Worm (Caenorhabditis elegans) whole organism, young adult: ENCODE results near the gene srh-131.

Source experiments
- B0019.2 ChIP-seq: fragments of 200-800 bp; sonication (Bioruptor generic); conservative IDR thresholded peaks from 2 replicates; pipeline ENCODE4 v1.3.6; 2022; ENCODE audit warnings: missing genetic modification reagents, missing genetic modification characterization, missing compliant biosample characterization
- B0336.3 ChIP-seq: fragments of 200-800 bp; sonication (Bioruptor generic); IDR thresholded peaks from 2 replicates; pipeline ENCODE4 v1.3.6; 2022; ENCODE audit warnings: missing genetic modification characterization, missing compliant biosample characterization
- F57A8.1 ChIP-seq: fragments of 200-800 bp; sonication (Bioruptor generic); optimal IDR thresholded peaks from 2 replicates; lab custom pipeline; 2018; ENCODE audit warnings: mild to moderate bottlenecking, missing genetic modification characterization, moderate library complexity, missing compliant biosample characterization
- ama-1 ChIP-seq, 3 experiments: fragments of 150-350 bp in 1 of 3; sonication (generic microtip) in 2 of 3; optimal IDR thresholded peaks; 2 replicates each; lab custom pipeline; 2014 to 2018; ENCODE audit warnings: missing biosample characterization in 2 of 3, missing genetic modification characterization in 2 of 3, missing genetic modification reagents in 2 of 3
- attf-3 ChIP-seq: fragments of 200-800 bp; sonication (Bioruptor generic); conservative IDR thresholded peaks from 2 replicates; pipeline ENCODE4 v1.3.6; 2022; ENCODE audit warnings: missing genetic modification reagents, missing genetic modification characterization, missing compliant biosample characterization
- ceh-27 ChIP-seq: fragments of 200-800 bp; sonication (Bioruptor generic); optimal IDR thresholded peaks from 2 replicates; lab custom pipeline; 2018; ENCODE audit warnings: mild to moderate bottlenecking, missing genetic modification characterization, moderate library complexity, missing compliant biosample characterization
- him-1 ChIP-seq: sonication (generic microtip); optimal IDR thresholded peaks from 2 replicates; lab custom pipeline; 2016; ENCODE audit warnings: missing genotype, missing genetic modification reagents, missing genetic modification characterization, missing compliant biosample characterization
- nhr-90 ChIP-seq: sonication (generic microtip); optimal IDR thresholded peaks from 2 replicates; lab custom pipeline; 2016; ENCODE audit warnings: missing genotype, mild to moderate bottlenecking, missing genetic modification characterization, missing compliant biosample characterization
- unc-130 ChIP-seq: sonication (generic microtip); optimal IDR thresholded peaks from 2 replicates; lab custom pipeline; 2016; ENCODE audit warnings: missing genetic modification reagents, missing genetic modification characterization, missing compliant biosample characterization
- unc-62 ChIP-seq: fragments of 150-350 bp; optimal IDR thresholded peaks from 2 replicates; lab custom pipeline; 2014; ENCODE audit warnings: missing biosample characterization, missing genetic modification reagents, missing genetic modification characterization

ce11 chrV:17042263-17042662 lies 37.0 kb downstream of the srh-131 start, which contains the start of gene hpo-33:
- TF ChIP-seq unc-62 (GFP tag; lab: Kevin White, UChicago) = no peak
- no peak for TF ChIP-seq him-1 (tag; lab: Kevin White, UChicago)
- no peak for TF ChIP-seq ama-1 (optimal IDR thresholded peaks at IDR 0.05; lab: Kevin White, UChicago)
- no peak for TF ChIP-seq ama-1 (GFP tag; optimal IDR thresholded peaks at IDR 0.05; lab: Kevin White, UChicago)
- no peak for TF ChIP-seq B0019.2 (GFP tag; lab: Robert Waterston, UW)
- no peak for TF ChIP-seq ceh-27
- TF ChIP-seq B0336.3 (GFP tag; lab: Robert Waterston, UW) = no peak
- TF ChIP-seq nhr-90 (tag; lab: Kevin White, UChicago) = no peak
- TF ChIP-seq F57A8.1 (GFP tag; lab: Kevin White, UChicago) = no peak
- TF ChIP-seq unc-130 = no peak
- no peak for TF ChIP-seq attf-3 (GFP tag; lab: Robert Waterston, UW)
